Worm (Caenorhabditis elegans) whole organism, L4/young adult: ENCODE results near the gene unc-119.

Experiments used
- W03F9.2 ChIP-seq: fragments of 150-350 bp; optimal IDR thresholded peaks from 2 replicates; lab custom pipeline; 2014; ENCODE audit warnings: missing biosample characterization, missing genetic modification characterization
- him-1 ChIP-seq: sonication (generic microtip); optimal IDR thresholded peaks from 2 replicates; lab custom pipeline; 2016; ENCODE audit warnings: missing genotype, missing genetic modification reagents, missing genetic modification characterization, missing compliant biosample characterization

DNA sequence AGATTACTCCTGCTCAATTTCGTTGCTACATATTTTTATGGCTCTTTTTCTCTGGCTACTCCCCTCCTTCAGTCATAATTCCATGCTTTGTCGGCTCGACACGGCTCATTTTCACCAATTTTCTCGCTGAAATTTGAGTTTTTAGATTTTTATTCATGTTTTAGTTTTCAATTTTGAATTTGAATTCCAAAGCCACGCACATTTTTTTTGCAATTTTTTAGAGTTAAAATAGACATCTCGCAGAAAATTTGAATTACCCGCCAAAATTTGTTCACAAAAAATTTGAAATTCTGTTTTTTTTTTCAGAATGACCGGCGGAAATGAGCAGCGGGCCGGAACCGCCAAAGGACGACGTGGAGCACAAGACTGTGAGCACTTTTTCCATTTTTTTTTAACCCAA is at the start of gene unc-119:
- TF ChIP-seq W03F9.2 (tag; lab: Kevin White, UChicago) (no peak), him-1 (no peak)
